Worm (Caenorhabditis elegans): ENCODE results near the gene Y75B8A.24.

ce11 chrIII:12292465-12292864 is 18.9 kb upstream of the Y75B8A.24 start:
- TF ChIP-seq ama-1 (optimal IDR thresholded peaks at IDR 0.05), result no peak
- TF ChIP-seq aly-1 (tag; optimal IDR thresholded peaks at IDR 0.05), result no peak
- TF ChIP-seq scrt-1 (GFP tag; IDR thresholded peaks at IDR 0.05), result no peak
- no peak for TF ChIP-seq flt-1 (GFP tag; IDR thresholded peaks at IDR 0.05)
- no peak for TF ChIP-seq tbx-37 (GFP tag; conservative IDR thresholded peaks at IDR 0.05)
- TF ChIP-seq tra-4 (tag; optimal IDR thresholded peaks at IDR 0.05), result no peak
- no peak for TF ChIP-seq hnd-1 (tag; optimal IDR thresholded peaks at IDR 0.05)
- TF ChIP-seq hmbx-1 (tag; optimal IDR thresholded peaks at IDR 0.05), result no peak
- no peak for TF ChIP-seq sea-1 (GFP tag; conservative IDR thresholded peaks at IDR 0.05)
- TF ChIP-seq F13C5.2 (tag; optimal IDR thresholded peaks at IDR 0.05), result no peak
- TF ChIP-seq tbx-11 (GFP tag; IDR thresholded peaks at IDR 0.05), result no peak
